Worm (Caenorhabditis elegans): ENCODE data around the gene Y9C9A.16.

DNA sequence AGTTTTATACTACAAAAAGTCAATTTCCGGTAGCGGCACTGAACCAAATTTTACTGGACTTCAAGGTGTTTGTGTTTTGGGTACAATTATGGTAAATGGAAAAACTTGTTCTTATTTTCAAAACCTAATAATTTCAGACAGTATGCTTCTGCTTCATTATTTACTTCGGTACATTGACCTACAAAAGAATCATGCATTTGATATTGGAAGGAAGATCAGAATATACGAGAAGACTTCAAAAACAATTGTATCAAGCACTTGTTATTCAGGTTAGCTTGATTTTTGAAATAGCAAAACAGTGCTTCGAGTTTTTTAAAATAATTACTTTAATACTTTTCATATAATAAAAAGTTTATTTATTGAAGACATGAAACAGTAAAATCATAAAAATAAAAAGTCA, 17.2 kb upstream of the Y9C9A.16 start:
- no peak for TF ChIP-seq hnd-1 (tag; optimal IDR thresholded peaks at IDR 0.05)
- TF ChIP-seq tbx-37 (GFP tag; conservative IDR thresholded peaks at IDR 0.05) = no peak
